Fruit fly (Drosophila melanogaster): ENCODE measurements around the gene Trx2.

The Trx2 gene

DNA sequence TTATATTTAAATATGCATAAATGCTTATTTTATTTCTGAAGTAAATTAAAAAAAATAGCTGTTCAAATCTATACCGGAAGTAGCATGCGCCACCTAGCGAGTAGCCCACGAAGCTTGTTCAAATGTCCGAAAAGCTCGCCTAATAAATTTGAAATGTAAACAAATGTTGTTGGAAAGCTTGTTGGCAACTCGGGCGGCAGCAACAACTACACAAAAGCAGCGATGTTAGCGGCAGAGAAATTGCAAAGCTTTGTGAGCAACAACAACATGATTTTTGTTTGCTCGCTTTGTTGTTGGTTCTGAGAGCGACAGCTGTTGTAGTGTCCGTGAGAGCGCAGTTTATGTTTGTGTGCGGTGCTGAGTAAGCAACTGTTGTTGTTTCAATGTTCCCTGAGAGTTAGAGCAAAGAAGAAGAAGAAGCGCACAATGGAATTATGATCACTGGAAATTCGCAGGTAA is 45.5 kb upstream of the Trx2 start (continued):
- TF ChIP-seq CG8944 (GFP tag; optimal IDR thresholded peaks at IDR 0.05) (peak; percentile 64), Tbp (GFP tag; optimal IDR thresholded peaks at IDR 0.05) (no peak), pb (GFP tag; optimal IDR thresholded peaks at IDR 0.05) (peak; percentile 96), CG12071 (GFP tag; optimal IDR thresholded peaks at IDR 0.05) (peak; percentile 100), slbo (GFP tag; IDR thresholded peaks at IDR 0.05) (peak; percentile 88), ems (GFP tag; optimal IDR thresholded peaks at IDR 0.05) (peak; percentile 95), org-1 (GFP tag; optimal IDR thresholded peaks at IDR 0.05) (peak; percentile 98), ara (GFP tag; IDR thresholded peaks at IDR 0.05) (peak; percentile 85), CG12391 (tag; optimal IDR thresholded peaks at IDR 0.05) (peak; percentile 98), en (GFP tag; optimal IDR thresholded peaks at IDR 0.05) (peak; percentile 98), Deaf1 (tag; optimal IDR thresholded peaks at IDR 0.05) (peak; percentile 63), Hmr (GFP tag; optimal IDR thresholded peaks at IDR 0.05) (peak; percentile 100), fru (optimal IDR thresholded peaks at IDR 0.05) (no peak), CG1603 (tag; optimal IDR thresholded peaks at IDR 0.05) (peak; percentile 94), Lpt (GFP tag; optimal IDR thresholded peaks at IDR 0.05) (no peak), Hr3 (GFP tag; optimal IDR thresholded peaks at IDR 0.05) (peak; percentile 82), Neu2 (GFP tag; optimal IDR thresholded peaks at IDR 0.05; ENCODE audit: borderline replicate concordance) (no peak), br (optimal IDR thresholded peaks at IDR 0.05) (no peak), CG5245 (GFP tag; optimal IDR thresholded peaks at IDR 0.05) (peak; percentile 96), CG4282 (GFP tag; optimal IDR thresholded peaks at IDR 0.05) (peak; percentile 82), E2f2 (GFP tag; IDR thresholded peaks at IDR 0.05) (peak; percentile 87), NK7.1 (GFP tag; optimal IDR thresholded peaks at IDR 0.05) (peak; percentile 96), croc (GFP tag; conservative IDR thresholded peaks at IDR 0.05) (peak; percentile 57; the same call in 2 of the 3 replicates), z (GFP tag; IDR thresholded peaks at IDR 0.05) (peak; percentile 63; the same call in 1 of the 3 replicates), CG14050 (GFP tag; IDR thresholded peaks at IDR 0.05) (peak; percentile 95), B-H2 (GFP tag; optimal IDR thresholded peaks at IDR 0.05) (peak; percentile 100), hb (GFP tag; IDR thresholded peaks at IDR 0.05; ENCODE audit: partially characterized antibody) (no peak), usp (GFP tag; optimal IDR thresholded peaks at IDR 0.05) (no peak), gro (GFP tag; optimal IDR thresholded peaks at IDR 0.05) (peak; percentile 98), mirr (GFP tag; optimal IDR thresholded peaks at IDR 0.05) (peak; percentile 100), tap (tag; optimal IDR thresholded peaks at IDR 0.05) (peak; percentile 94)

DNA sequence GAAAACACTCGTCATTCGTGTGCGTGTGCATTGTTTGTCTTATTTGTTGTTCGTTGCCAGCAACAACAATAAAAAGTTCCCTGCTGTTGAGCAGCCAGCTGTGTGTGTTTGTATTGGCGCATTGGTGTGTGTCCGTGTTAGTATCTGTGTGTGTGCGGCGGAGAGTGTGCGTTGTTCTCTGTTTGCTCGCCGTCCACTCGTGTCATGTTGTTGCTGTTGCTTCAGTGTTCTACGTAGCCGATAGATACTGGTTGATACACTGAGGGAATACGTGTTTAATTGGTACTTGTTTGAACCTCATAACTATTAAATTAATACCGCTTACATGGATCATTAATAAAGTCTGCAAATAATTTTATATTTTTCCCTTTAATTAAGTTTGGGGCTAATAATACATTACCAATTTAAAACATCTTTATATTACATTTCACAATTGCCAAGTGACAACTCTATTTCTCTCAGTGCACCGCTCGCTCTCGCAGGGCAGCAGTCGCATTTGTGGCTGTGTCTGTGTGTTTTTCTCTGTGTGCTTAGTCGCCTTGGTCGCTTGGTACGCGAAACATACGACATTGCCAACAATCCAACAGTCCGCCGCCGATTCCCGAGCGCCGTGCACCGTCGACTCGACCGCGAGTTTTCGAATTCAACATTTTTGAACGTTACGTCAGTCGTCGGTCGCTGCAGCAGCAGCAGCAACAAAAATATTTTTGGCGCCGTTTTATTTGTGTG is 44.4 kb upstream of the Trx2 start, which contains the start of gene brwl:
Gene brwl, plus strand, starts transcription at position 531 of the 729 bp plus-strand sequence.
- TF ChIP-seq nerfin-1 (tag; optimal IDR thresholded peaks at IDR 0.05) (peak; percentile 97), CG9727 (GFP tag; optimal IDR thresholded peaks at IDR 0.05) (peak; percentile 100), insv (GFP tag; optimal IDR thresholded peaks at IDR 0.05) (peak; percentile 75 to 81), CG9817 (tag; optimal IDR thresholded peaks at IDR 0.05) (peak; percentile 98), CG30431 (GFP tag; optimal IDR thresholded peaks at IDR 0.05) (peak; percentile 98), CG34422 (GFP tag; IDR thresholded peaks at IDR 0.05) (peak; percentile 99), ash1 (GFP tag; optimal IDR thresholded peaks at IDR 0.05) (peak; percentile 71), BEAF-32 (GFP tag; optimal IDR thresholded peaks at IDR 0.05) (peak; percentile 45), CG4360 (GFP tag; IDR thresholded peaks at IDR 0.05) (peak; percentile 92), CG11696 (GFP tag; IDR thresholded peaks at IDR 0.05) (peak; percentile 92), ro (GFP tag; IDR thresholded peaks at IDR 0.05) (peak; percentile 94), Oaz (GFP tag; IDR thresholded peaks at IDR 0.05) (peak; percentile 96), fu2 (GFP tag; optimal IDR thresholded peaks at IDR 0.05) (peak; percentile 96), dmrt99B (tag; optimal IDR thresholded peaks at IDR 0.05) (peak; percentile 99), CG3995 (GFP tag; optimal IDR thresholded peaks at IDR 0.05) (peak; percentile 83), CkIIα-i1 (GFP tag; IDR thresholded peaks at IDR 0.05) (peak; percentile 92), CG15514 (GFP tag; optimal IDR thresholded peaks at IDR 0.05) (peak; percentile 94), ewg (GFP tag; optimal IDR thresholded peaks at IDR 0.05) (peak; percentile 97), Ets65A (GFP tag) (peak; percentile 100), ci (GFP tag; IDR thresholded peaks at IDR 0.05) (peak; percentile 98), abd-A (tag; optimal IDR thresholded peaks at IDR 0.05) (peak; percentile 91)
